Fruit fly (Drosophila melanogaster) whole organism, embryonic: ENCODE data around the gene Rrp47.

Source experiments
- BEAF-32 ChIP-seq: fragments of 200-800 bp; sonication (Bioruptor generic); optimal IDR thresholded peaks from 3 replicates; lab custom pipeline; 2017; ENCODE audit warnings: missing biosample characterization, missing genetic modification characterization, mild to moderate bottlenecking, moderate library complexity, missing genetic modification reagents
- CG10979 ChIP-seq: fragments of 200-800 bp; sonication (Bioruptor generic); optimal IDR thresholded peaks from 2 replicates; lab custom pipeline; 2018; ENCODE audit warnings: missing biosample characterization, mild to moderate bottlenecking, missing genetic modification characterization, moderate library complexity
- CG11695 ChIP-seq: fragments of 200-800 bp; sonication (Bioruptor generic); IDR thresholded peaks from 3 replicates; pipeline ENCODE4 v1.3.6; 2022; ENCODE audit warnings: missing biosample characterization, missing genetic modification characterization
- CG14710 ChIP-seq: fragments of 200-800 bp; sonication (Bioruptor generic); optimal IDR thresholded peaks from 3 replicates; lab custom pipeline; 2019; ENCODE audit warnings: missing biosample characterization, mild to moderate bottlenecking, missing genetic modification characterization, moderate library complexity
- CG17359 ChIP-seq: fragments of 200-800 bp; sonication (Bioruptor generic); optimal IDR thresholded peaks from 3 replicates; lab custom pipeline; 2018; ENCODE audit warnings: missing biosample characterization, mild to moderate bottlenecking, missing genetic modification characterization, moderate library complexity
- CG17361 ChIP-seq: fragments of 200-800 bp; sonication (Bioruptor generic); IDR thresholded peaks from 3 replicates; pipeline ENCODE4 v1.3.6; 2022; ENCODE audit warnings: missing biosample characterization, missing genetic modification characterization
- CG17568 ChIP-seq: fragments of 200-800 bp; sonication (Bioruptor generic); optimal IDR thresholded peaks from 2 replicates; lab custom pipeline; 2018; ENCODE audit warnings: missing biosample characterization, mild to moderate bottlenecking, missing genetic modification characterization, moderate library complexity
- CG17802 ChIP-seq: fragments of 200-800 bp; sonication (Bioruptor generic); optimal IDR thresholded peaks from 2 replicates; lab custom pipeline; 2018; ENCODE audit warnings: missing biosample characterization, mild to moderate bottlenecking, missing genetic modification characterization, moderate library complexity
- CG30020 ChIP-seq: fragments of 200-800 bp; optimal IDR thresholded peaks from 2 replicates; lab custom pipeline; 2019; ENCODE audit warnings: missing biosample characterization, mild to moderate bottlenecking, missing genetic modification characterization, moderate library complexity
- CG4617 ChIP-seq: fragments of 200-800 bp; sonication (Bioruptor generic); optimal IDR thresholded peaks from 3 replicates; lab custom pipeline; 2016; ENCODE audit warnings: missing biosample characterization, missing genetic modification characterization, borderline replicate concordance
- CG7271 ChIP-seq: fragments of 200-800 bp; sonication (Bioruptor generic); optimal IDR thresholded peaks from 2 replicates; lab custom pipeline; 2018; ENCODE audit warnings: missing biosample characterization, mild to moderate bottlenecking, missing genetic modification characterization, moderate library complexity
- CG7786 ChIP-seq: fragments of 200-800 bp; sonication (Bioruptor generic); optimal IDR thresholded peaks from 2 replicates; lab custom pipeline; 2016; ENCODE audit warnings: missing biosample characterization, missing genetic modification characterization
- CG9215 ChIP-seq: fragments of 200-800 bp; sonication (Bioruptor generic); IDR thresholded peaks from 2 replicates; pipeline ENCODE4 v1.3.6; 2022; ENCODE audit warnings: missing biosample characterization, missing genetic modification characterization
- CG9817 ChIP-seq: fragments of 200-800 bp; sonication (Bioruptor generic); optimal IDR thresholded peaks from 2 replicates; lab custom pipeline; 2018; ENCODE audit warnings: missing biosample characterization, mild to moderate bottlenecking, missing genetic modification characterization, moderate library complexity
- Dref ChIP-seq: fragments of 200-800 bp; sonication (Bioruptor generic); IDR thresholded peaks from 2 replicates; pipeline ENCODE4 v1.3.6; 2022; ENCODE audit warnings: missing biosample characterization, missing genetic modification characterization
- E2f2 ChIP-seq: fragments of 200-800 bp; sonication (Bioruptor generic); IDR thresholded peaks from 2 replicates; pipeline ENCODE4 v1.3.6; 2022; ENCODE audit warnings: missing biosample characterization, missing genetic modification characterization
- Eip74EF ChIP-seq, 2 experiments: fragments of 200-800 bp in 1 of 2; fragments of >200 bp in 1 of 2; sonication (Bioruptor generic) in 1 of 2; optimal IDR thresholded peaks; 2 replicates each; lab custom pipeline; 2017 to 2019; ENCODE audit warnings: missing biosample characterization in 2 of 2, missing genetic modification characterization in 2 of 2, mild to moderate bottlenecking in 1 of 2, moderate library complexity in 1 of 2
- Hr78 ChIP-seq, 2 experiments: fragments of 200-800 bp in 1 of 2; fragments of >200 bp in 1 of 2; sonication (Bioruptor generic) in 1 of 2; optimal IDR thresholded peaks; 2 replicates each; lab custom pipeline; 2017 to 2019; ENCODE audit warnings: missing biosample characterization in 2 of 2, missing genetic modification characterization in 2 of 2, mild to moderate bottlenecking in 1 of 2, moderate library complexity in 1 of 2
- Lhr ChIP-seq: fragments of 200-800 bp; sonication (Bioruptor generic); optimal IDR thresholded peaks from 3 replicates; lab custom pipeline; 2017; ENCODE audit warnings: mild to moderate bottlenecking, missing biosample characterization, missing genetic modification reagents, missing genetic modification characterization
- Lim3 ChIP-seq: fragments of 200-800 bp; sonication (Bioruptor generic); IDR thresholded peaks from 2 replicates; pipeline ENCODE4 v1.3.6; 2022; ENCODE audit warnings: missing biosample characterization, missing genetic modification characterization
- Max ChIP-seq: fragments of 200-800 bp; sonication (Bioruptor generic); optimal IDR thresholded peaks from 2 replicates; lab custom pipeline; 2016; ENCODE audit warnings: missing biosample characterization, mild to moderate bottlenecking, missing genetic modification characterization
- Mrtf ChIP-seq: fragments of 200-800 bp; sonication (Bioruptor generic); IDR thresholded peaks from 3 replicates; pipeline ENCODE4 v1.3.6; 2022; ENCODE audit warnings: missing biosample characterization, missing genetic modification characterization
- NC2β ChIP-seq: fragments of 200-800 bp; sonication (Bioruptor generic); optimal IDR thresholded peaks from 2 replicates; lab custom pipeline; 2016; ENCODE audit warnings: missing biosample characterization, missing genetic modification characterization
- Opbp ChIP-seq: fragments of 200-800 bp; sonication (Bioruptor generic); IDR thresholded peaks from 3 replicates; pipeline ENCODE4 v1.3.6; 2022; ENCODE audit warnings: missing biosample characterization, missing genetic modification characterization; ENCODE audit not compliant: partially characterized antibody
- Pdp1 ChIP-seq, 2 experiments: fragments of 200-800 bp; sonication (Bioruptor generic); optimal IDR thresholded peaks; 3 replicates each; lab custom pipeline; 2016; ENCODE audit warnings: missing biosample characterization in 2 of 2, missing genetic modification characterization in 2 of 2, mild to moderate bottlenecking in 1 of 2, moderate library complexity in 1 of 2
- Vsx1 ChIP-seq: fragments of 200-800 bp; sonication (Bioruptor generic); optimal IDR thresholded peaks from 2 replicates; lab custom pipeline; 2017; ENCODE audit warnings: missing biosample characterization, mild to moderate bottlenecking, missing genetic modification characterization, missing genetic modification reagents
- ap ChIP-seq: fragments of 200-800 bp; sonication (Bioruptor generic); IDR thresholded peaks from 2 replicates; pipeline ENCODE4 v1.3.6; 2022; ENCODE audit warnings: missing biosample characterization, missing genetic modification characterization
- cg ChIP-seq: fragments of 200-800 bp; sonication (Bioruptor generic); optimal IDR thresholded peaks from 3 replicates; lab custom pipeline; 2019; ENCODE audit warnings: missing biosample characterization, mild to moderate bottlenecking, missing genetic modification characterization, moderate library complexity
- corto ChIP-seq: fragments of 200-800 bp; sonication (Bioruptor generic); optimal IDR thresholded peaks from 2 replicates; lab custom pipeline; 2016; ENCODE audit warnings: missing biosample characterization, mild to moderate bottlenecking, missing genetic modification characterization, moderate library complexity
- dati ChIP-seq: fragments of 200-800 bp; sonication (Bioruptor generic); IDR thresholded peaks from 2 replicates; pipeline ENCODE4 v1.3.6; 2022; ENCODE audit warnings: missing biosample characterization, missing genetic modification characterization
- dimm ChIP-seq: fragments of 200-800 bp; sonication (Bioruptor generic); IDR thresholded peaks from 2 replicates; pipeline ENCODE4 v1.3.6; 2022; ENCODE audit warnings: missing biosample characterization, missing genetic modification characterization
- disco-r ChIP-seq: fragments of 200-800 bp; sonication (Bioruptor generic); optimal IDR thresholded peaks from 2 replicates; lab custom pipeline; 2016; ENCODE audit warnings: missing biosample characterization, missing genetic modification characterization
- eyg ChIP-seq: fragments of 200-800 bp; sonication (Bioruptor generic); optimal IDR thresholded peaks from 3 replicates; lab custom pipeline; 2016; ENCODE audit warnings: missing biosample characterization, missing genetic modification characterization
- gem ChIP-seq: fragments of 200-800 bp; sonication (Bioruptor generic); optimal IDR thresholded peaks from 2 replicates; lab custom pipeline; 2019; ENCODE audit warnings: missing biosample characterization, mild to moderate bottlenecking, missing genetic modification characterization, moderate library complexity
- ham ChIP-seq: fragments of 200-800 bp; sonication (Bioruptor generic); IDR thresholded peaks from 2 replicates; pipeline ENCODE4 v1.3.6; 2022; ENCODE audit warnings: missing biosample characterization, missing genetic modification characterization
- her ChIP-seq: fragments of 200-800 bp; sonication (Bioruptor generic); optimal IDR thresholded peaks from 2 replicates; lab custom pipeline; 2016; ENCODE audit warnings: missing biosample characterization, missing genetic modification characterization
- lola ChIP-seq, 3 experiments: fragments of >200 bp in 2 of 3; fragments of 200-800 bp in 1 of 3; sonication (Bioruptor generic) in 1 of 3; optimal IDR thresholded peaks; 2 replicates each; lab custom pipeline; 2017 to 2019; ENCODE audit warnings: missing biosample characterization in 3 of 3, missing genetic modification characterization in 3 of 3, mild to moderate bottlenecking in 1 of 3, moderate library complexity in 1 of 3
- mam ChIP-seq: fragments of 200-800 bp; sonication (Bioruptor generic); optimal IDR thresholded peaks from 3 replicates; lab custom pipeline; 2016; ENCODE audit warnings: missing biosample characterization, missing genetic modification characterization
- org-1 ChIP-seq: fragments of 200-800 bp; sonication (Bioruptor generic); optimal IDR thresholded peaks from 2 replicates; lab custom pipeline; 2017; ENCODE audit warnings: missing biosample characterization, missing genetic modification characterization
- pfk ChIP-seq: fragments of 200-800 bp; sonication (Bioruptor generic); optimal IDR thresholded peaks from 2 replicates; lab custom pipeline; 2018; ENCODE audit warnings: missing biosample characterization, mild to moderate bottlenecking, missing genetic modification characterization, moderate library complexity
- pnt ChIP-seq: fragments of 200-800 bp; sonication (Bioruptor generic); optimal IDR thresholded peaks from 3 replicates; lab custom pipeline; 2016; ENCODE audit warnings: missing biosample characterization, missing genetic modification characterization
- pros ChIP-seq: fragments of 200-800 bp; sonication (Bioruptor generic); optimal IDR thresholded peaks from 3 replicates; lab custom pipeline; 2019; ENCODE audit warnings: missing biosample characterization, mild to moderate bottlenecking, missing genetic modification characterization, moderate library complexity
- pzg ChIP-seq: fragments of 200-800 bp; sonication (Bioruptor generic); optimal IDR thresholded peaks from 3 replicates; lab custom pipeline; 2018; ENCODE audit warnings: missing biosample characterization, mild to moderate bottlenecking, missing genetic modification characterization, moderate library complexity
- trem ChIP-seq: fragments of 200-800 bp; optimal IDR thresholded peaks from 3 replicates; lab custom pipeline; 2019; ENCODE audit warnings: missing biosample characterization, mild to moderate bottlenecking, missing genetic modification characterization, moderate library complexity
- trh ChIP-seq: fragments of 200-800 bp; sonication (Bioruptor generic); optimal IDR thresholded peaks from 2 replicates; lab custom pipeline; 2016; ENCODE audit warnings: missing biosample characterization, missing genetic modification characterization
- tx ChIP-seq: fragments of 200-800 bp; sonication (Bioruptor generic); optimal IDR thresholded peaks from 2 replicates; lab custom pipeline; 2016; ENCODE audit warnings: missing biosample characterization, missing genetic modification characterization
- usp ChIP-seq: fragments of >200 bp; optimal IDR thresholded peaks from 2 replicates; lab custom pipeline; 2017; ENCODE audit warnings: missing biosample characterization, missing genetic modification characterization

Gene Rrp47

DNA sequence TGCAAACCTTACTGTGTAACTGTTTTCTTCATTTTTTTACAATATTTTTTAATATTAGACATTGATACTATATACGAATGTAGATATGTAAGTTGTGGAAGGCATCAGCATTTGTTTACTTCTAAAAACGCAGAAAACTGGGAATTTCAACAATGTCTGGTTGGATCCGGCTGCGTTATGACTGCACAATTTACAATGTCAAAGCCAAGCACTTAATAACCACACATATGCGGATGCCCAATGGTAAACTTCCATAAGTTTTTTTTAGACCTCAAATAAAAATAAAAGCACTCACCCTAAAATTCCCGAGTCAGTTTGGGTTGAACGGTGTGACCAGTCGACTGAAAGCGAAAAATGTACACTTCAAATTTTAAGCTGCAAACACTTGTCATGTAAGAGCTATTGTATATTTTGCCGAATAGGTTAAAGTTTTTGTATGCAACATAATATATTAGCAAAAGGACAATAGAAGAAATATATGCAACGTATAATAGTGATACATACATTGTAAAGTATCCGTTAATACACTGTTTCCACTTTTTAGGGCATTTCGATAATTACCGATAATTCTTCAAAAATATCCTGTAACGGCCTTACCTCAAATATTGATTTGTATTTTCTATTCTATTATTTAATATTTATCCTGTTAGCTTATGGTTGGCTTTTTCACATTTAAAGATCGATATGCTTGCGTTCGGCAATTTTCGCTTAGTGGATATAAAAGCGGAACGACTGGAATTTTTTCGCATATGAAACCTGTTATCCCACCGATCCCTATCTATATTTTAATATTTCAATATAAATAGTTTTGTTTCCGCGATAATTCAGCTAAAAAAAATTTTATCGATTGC is 4.4 kb upstream of the Rrp47 start, which contains the start of gene Stim (continued):
- peak in 1 of 3 experiments; percentile 70 for TF ChIP-seq lola (GFP tag; optimal IDR thresholded peaks at IDR 0.05; lab: Kevin White, UChicago)
- TF ChIP-seq CG9817 (tag; lab: Kevin White, UChicago), result no peak
- no peak for TF ChIP-seq NC2β (GFP tag; lab: Kevin White, UChicago)
- peak; percentile 67 for TF ChIP-seq CG4617 (GFP tag; lab: Kevin White, UChicago)
- no peak for TF ChIP-seq dati (GFP tag; lab: Robert Waterston, UW)
- peak; percentile 65 for TF ChIP-seq CG17802
- TF ChIP-seq CG14710 (tag; lab: Kevin White, UChicago), result peak; percentile 23
- 0 out of 3 replicates have a peak, but pooled peaks have one; percentile 35 for TF ChIP-seq CG17361 (GFP tag; lab: Robert Waterston, UW)
- TF ChIP-seq BEAF-32 (GFP tag; lab: Kevin White, UChicago), result peak; percentile 30
- TF ChIP-seq Lhr (GFP tag; lab: Kevin White, UChicago), result no peak
- TF ChIP-seq dimm (GFP tag; lab: Robert Waterston, UW), result no peak
- no peak for TF ChIP-seq CG17568 (GFP tag; lab: Kevin White, UChicago)
- TF ChIP-seq gem (tag; lab: Kevin White, UChicago), result no peak
- TF ChIP-seq CG11695 (GFP tag; lab: Robert Waterston, UW), result no peak
- TF ChIP-seq Lim3 (GFP tag; lab: Robert Waterston, UW), result no peak
- no peak for TF ChIP-seq Hr78 (GFP tag; optimal IDR thresholded peaks at IDR 0.05; lab: Kevin White, UChicago)
- TF ChIP-seq CG10979 (tag; lab: Kevin White, UChicago), result peak; percentile 0
- peak; percentile 42 for TF ChIP-seq pzg (GFP tag; lab: Kevin White, UChicago)
- TF ChIP-seq trem (tag; lab: Kevin White, UChicago), result no peak
- no peak for TF ChIP-seq corto (GFP tag; lab: Kevin White, UChicago)
- TF ChIP-seq trh (GFP tag; lab: Kevin White, UChicago), result no peak
- no peak for TF ChIP-seq Mrtf (GFP tag; lab: Robert Waterston, UW)
- no peak for TF ChIP-seq tx (GFP tag; lab: Kevin White, UChicago)
- TF ChIP-seq CG9215 (GFP tag; lab: Robert Waterston, UW), result no peak
- TF ChIP-seq Eip74EF (GFP tag; optimal IDR thresholded peaks at IDR 0.05; lab: Kevin White, UChicago), result peak in 1 of 2 experiments; percentile 8
- peak in 1 of 2 experiments; percentile 21 for TF ChIP-seq Pdp1 (GFP tag; optimal IDR thresholded peaks at IDR 0.05; lab: Kevin White, UChicago)
- TF ChIP-seq mam, result no peak
- TF ChIP-seq, all 482 proteins: peak for 25

- TF ChIP-seq disco-r (GFP tag; lab: Kevin White, UChicago) (no peak), ham (no peak), pnt (GFP tag; lab: Kevin White, UChicago) (no peak), CG7271 (no peak), Opbp (GFP tag; lab: Robert Waterston, UW) (0 out of 3 replicates have a peak, but pooled peaks have one; percentile 26), CG17359 (tag; lab: Kevin White, UChicago) (no peak), CG17361 (GFP tag; lab: Robert Waterston, UW) (0 out of 3 replicates have a peak, but pooled peaks have one; percentile 8), Max (GFP tag; lab: Kevin White, UChicago) (no peak), Dref (peak; percentile 40), eyg (no peak), Vsx1 (GFP tag; lab: Kevin White, UChicago) (no peak), ap (no peak), CG30020 (peak; percentile 83), org-1 (GFP tag; lab: Kevin White, UChicago) (no peak), CG7786 (GFP tag; lab: Kevin White, UChicago) (no peak), pfk (GFP tag; lab: Kevin White, UChicago) (peak; percentile 58), usp (no peak), Eip74EF (GFP tag; optimal IDR thresholded peaks at IDR 0.05; lab: Kevin White, UChicago) (no peak), NC2β (GFP tag; lab: Kevin White, UChicago) (no peak), cg (GFP tag; lab: Kevin White, UChicago) (no peak), E2f2 (GFP tag; lab: Robert Waterston, UW) (peak; percentile 52), pzg (GFP tag; lab: Kevin White, UChicago) (peak; percentile 9), her (GFP tag; lab: Kevin White, UChicago) (peak; percentile 98), pros (GFP tag; lab: Kevin White, UChicago) (no peak)
Observed at dm6 chrX:15940956-15941246, 3.8 kb upstream of the Rrp47 start, which contains the start of gene CG8924. Gene CG8924, plus strand, starts transcription at chrX:15941077.
